Worm (Caenorhabditis elegans): ENCODE data around the gene larp-1.

Gene larp-1

DNA sequence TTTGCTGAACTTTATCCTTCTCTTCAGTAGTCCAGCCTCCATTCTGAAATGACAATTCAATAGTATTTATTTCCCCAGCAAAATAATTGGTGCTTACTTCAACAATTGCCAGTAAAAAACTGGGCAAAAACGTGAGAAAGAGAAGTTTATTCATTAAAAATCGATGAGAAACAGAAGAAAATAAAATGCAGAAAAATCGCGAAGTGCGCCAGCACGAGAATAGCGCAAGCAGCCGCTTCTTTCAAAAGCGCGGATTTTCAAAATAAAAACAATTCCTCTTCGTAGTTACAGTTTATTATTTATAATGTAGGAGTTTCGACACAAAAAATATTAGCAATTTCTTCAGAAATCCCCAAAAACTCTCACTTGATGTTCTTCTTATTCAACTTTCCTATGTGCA lies 54.6 kb downstream of the larp-1 start, which contains the start of gene C27F2.9 (continued):
- TF ChIP-seq hlh-17 (GFP tag; optimal IDR thresholded peaks at IDR 0.05; ENCODE audit: borderline replicate concordance): no peak
- TF ChIP-seq tlp-1 (tag; optimal IDR thresholded peaks at IDR 0.05): no peak
- TF ChIP-seq blmp-1 (tag; optimal IDR thresholded peaks at IDR 0.05): peak; percentile 71
- TF ChIP-seq aha-1 (tag; optimal IDR thresholded peaks at IDR 0.05): peak; percentile 56
- peak; percentile 99 to 100 (median 99) for TF ChIP-seq dpl-1 (GFP tag; optimal IDR thresholded peaks at IDR 0.05)
- TF ChIP-seq nhr-12 (tag; optimal IDR thresholded peaks at IDR 0.05): peak; percentile 21
- peak; percentile 84 for TF ChIP-seq fkh-8 (tag; optimal IDR thresholded peaks at IDR 0.05)
- TF ChIP-seq nhr-28 (tag; optimal IDR thresholded peaks at IDR 0.05): no peak
- TF ChIP-seq lsy-2 (tag; optimal IDR thresholded peaks at IDR 0.05): peak; percentile 94
- peak; percentile 61 for TF ChIP-seq ztf-4 (tag; optimal IDR thresholded peaks at IDR 0.05)
- TF ChIP-seq C16A3.4 (tag; optimal IDR thresholded peaks at IDR 0.05): peak; percentile 92
- TF ChIP-seq unc-86 (tag; optimal IDR thresholded peaks at IDR 0.05): peak; percentile 89
- TF ChIP-seq lin-13 (GFP tag; optimal IDR thresholded peaks at IDR 0.05): peak; percentile 71
- peak; percentile 94 for TF ChIP-seq swsn-7 (tag; optimal IDR thresholded peaks at IDR 0.05)
- peak in 1 of 2 experiments; percentile 83 for TF ChIP-seq ztf-11 (tag; optimal IDR thresholded peaks at IDR 0.05)
- no peak for TF ChIP-seq egl-27 (tag; optimal IDR thresholded peaks at IDR 0.05)
- TF ChIP-seq xbp-1 (tag; optimal IDR thresholded peaks at IDR 0.05): peak; percentile 93
- TF ChIP-seq pqm-1 (tag; optimal IDR thresholded peaks at IDR 0.05): no peak
- peak; percentile 98 to 99 for TF ChIP-seq efl-1 (optimal IDR thresholded peaks at IDR 0.05)
- peak; percentile 99 to 100 for TF ChIP-seq efl-1 (GFP tag; optimal IDR thresholded peaks at IDR 0.05 in 1 of 2)
- peak; percentile 18 for TF ChIP-seq zag-1 (tag; optimal IDR thresholded peaks at IDR 0.05)
- peak; percentile 5 for TF ChIP-seq mef-2 (tag; optimal IDR thresholded peaks at IDR 0.05)
- TF ChIP-seq ceh-63 (GFP tag; optimal IDR thresholded peaks at IDR 0.05): no peak
- TF ChIP-seq nhr-20 (tag; optimal IDR thresholded peaks at IDR 0.05): peak; percentile 91
- no peak for TF ChIP-seq unc-98 (GFP tag; IDR thresholded peaks at IDR 0.05)
- TF ChIP-seq nhr-71 (tag; optimal IDR thresholded peaks at IDR 0.05): peak; percentile 95
- peak; percentile 81 for TF ChIP-seq unc-130 (tag; optimal IDR thresholded peaks at IDR 0.05)
- TF ChIP-seq snu-23 (GFP tag; optimal IDR thresholded peaks at IDR 0.05): peak; percentile 94
- peak; percentile 91 for TF ChIP-seq isw-1 (GFP tag; IDR thresholded peaks at IDR 0.05)
- peak; percentile 44 for TF ChIP-seq fkh-4 (tag; optimal IDR thresholded peaks at IDR 0.05; ENCODE audit: borderline replicate concordance)
- peak; percentile 99 to 100 for TF ChIP-seq lin-35 (GFP tag; optimal IDR thresholded peaks at IDR 0.05)
- TF ChIP-seq hpl-2 (GFP tag; optimal IDR thresholded peaks at IDR 0.05): no peak
- TF ChIP-seq nhr-85 (tag): peak; percentile 93
- peak; percentile 9 for TF ChIP-seq ama-1 (optimal IDR thresholded peaks at IDR 0.05)
- no peak for TF ChIP-seq vab-15 (tag; optimal IDR thresholded peaks at IDR 0.05)
- TF ChIP-seq C04F5.9 (tag; optimal IDR thresholded peaks at IDR 0.05): peak; percentile 87
- peak; percentile 90 for TF ChIP-seq nhr-11 (tag; optimal IDR thresholded peaks at IDR 0.05)
- peak; percentile 84 for TF ChIP-seq mab-9 (GFP tag; IDR thresholded peaks at IDR 0.05)
- TF ChIP-seq F16B12.6 (tag; optimal IDR thresholded peaks at IDR 0.05): peak; percentile 75
- TF ChIP-seq snpc-4 (tag; optimal IDR thresholded peaks at IDR 0.05): peak; percentile 73
- TF ChIP-seq ets-5 (GFP tag; IDR thresholded peaks at IDR 0.05): no peak
- peak; percentile 36 for TF ChIP-seq C34B4.2 (tag; optimal IDR thresholded peaks at IDR 0.05)
- TF ChIP-seq ceh-8 (GFP tag; optimal IDR thresholded peaks at IDR 0.05): peak; percentile 84
- TF ChIP-seq fos-1 (tag; optimal IDR thresholded peaks at IDR 0.05): peak; percentile 80
- peak; percentile 95 for TF ChIP-seq mep-1 (tag; optimal IDR thresholded peaks at IDR 0.05)
- TF ChIP-seq sptf-1 (tag; optimal IDR thresholded peaks at IDR 0.05): no peak
- TF ChIP-seq ces-1 (GFP tag; optimal IDR thresholded peaks at IDR 0.05): no peak
- TF ChIP-seq unc-62 (GFP tag; optimal IDR thresholded peaks at IDR 0.05): no peak
- peak; percentile 95 for TF ChIP-seq nhr-47 (tag; optimal IDR thresholded peaks at IDR 0.05)
- TF ChIP-seq lin-39 (tag; optimal IDR thresholded peaks at IDR 0.05): peak; percentile 86
- peak in 4 of 6 experiments; percentile 3 to 87 (median 56) for TF ChIP-seq elt-3 (tag; optimal IDR thresholded peaks at IDR 0.05)

Data from whole organism, L1 larva.